Fruit fly (Drosophila melanogaster): ENCODE results near the gene CG14132.

Gene CG14132

dm6 chr3L:11681794-11682193 lies 33.3 kb downstream of the CG14132 start, which contains the start of gene TfIIEalpha (continued):
- no peak for TF ChIP-seq CG16815 (GFP tag; optimal IDR thresholded peaks at IDR 0.05)
- TF ChIP-seq sna (GFP tag; IDR thresholded peaks at IDR 0.05; ENCODE audit: partially characterized antibody), result no peak
- no peak for TF ChIP-seq CG4730 (GFP tag; IDR thresholded peaks at IDR 0.05)
- TF ChIP-seq CG15011 (GFP tag; optimal IDR thresholded peaks at IDR 0.05), result no peak
- no peak for TF ChIP-seq CG9817 (tag; optimal IDR thresholded peaks at IDR 0.05)
- no peak for TF ChIP-seq CG6765 (GFP tag; optimal IDR thresholded peaks at IDR 0.05)
- peak; percentile 99 for TF ChIP-seq gfzf (GFP tag; optimal IDR thresholded peaks at IDR 0.05)
- no peak for TF ChIP-seq ind (GFP tag; optimal IDR thresholded peaks at IDR 0.05)
- no peak for TF ChIP-seq pho (GFP tag; optimal IDR thresholded peaks at IDR 0.05)
- no peak for TF ChIP-seq Hey (tag; optimal IDR thresholded peaks at IDR 0.05)
- peak; percentile 62 for TF ChIP-seq Hmr (GFP tag; optimal IDR thresholded peaks at IDR 0.05)
- TF ChIP-seq CG18262 (tag; optimal IDR thresholded peaks at IDR 0.05), result no peak
- TF ChIP-seq crc (GFP tag; optimal IDR thresholded peaks at IDR 0.05), result no peak
- no peak for TF ChIP-seq Doc3 (GFP tag; IDR thresholded peaks at IDR 0.05; ENCODE audit: partially characterized antibody)
- peak; percentile 26 for TF ChIP-seq Elba2 (GFP tag; optimal IDR thresholded peaks at IDR 0.05)
- TF ChIP-seq CG12155 (GFP tag; optimal IDR thresholded peaks at IDR 0.05), result no peak
- TF ChIP-seq ATbp (GFP tag; optimal IDR thresholded peaks at IDR 0.05), result no peak
- no peak for TF ChIP-seq en (GFP tag; optimal IDR thresholded peaks at IDR 0.05)
- no peak for TF ChIP-seq slou (GFP tag; optimal IDR thresholded peaks at IDR 0.05)
- no peak; the same call in 1 of the 2 replicates for TF ChIP-seq Ada2b (GFP tag; IDR thresholded peaks at IDR 0.05)
- TF ChIP-seq org-1 (GFP tag; optimal IDR thresholded peaks at IDR 0.05), result no peak
- TF ChIP-seq Adf1 (GFP tag; IDR thresholded peaks at IDR 0.05), result no peak
- TF ChIP-seq Myb (GFP tag; optimal IDR thresholded peaks at IDR 0.05), result peak; percentile 77
- no peak for TF ChIP-seq CG3838 (GFP tag; optimal IDR thresholded peaks at IDR 0.05)
- peak; percentile 29; the same call in 1 of the 3 replicates for TF ChIP-seq Dbx (GFP tag; IDR thresholded peaks at IDR 0.05)
- no peak for TF ChIP-seq gt (GFP tag; IDR thresholded peaks at IDR 0.05)
- no peak for TF ChIP-seq CG8765 (GFP tag; IDR thresholded peaks at IDR 0.05)
- TF ChIP-seq CG11093 (GFP tag; IDR thresholded peaks at IDR 0.05), result no peak
- no peak for TF ChIP-seq CG6272 (GFP tag; IDR thresholded peaks at IDR 0.05)
- TF ChIP-seq Nf-YA (GFP tag; IDR thresholded peaks at IDR 0.05), result no peak
- TF ChIP-seq usp (GFP tag; optimal IDR thresholded peaks at IDR 0.05), result no peak
- TF ChIP-seq repo (GFP tag; optimal IDR thresholded peaks at IDR 0.05), result no peak
- no peak for TF ChIP-seq Usf (GFP tag; optimal IDR thresholded peaks at IDR 0.05)
- peak in 1 of 2 experiments; percentile 56 for TF ChIP-seq Pdp1 (GFP tag; optimal IDR thresholded peaks at IDR 0.05)
- TF ChIP-seq ttk (GFP tag; IDR thresholded peaks at IDR 0.05), result no peak
- TF ChIP-seq Ets65A (GFP tag), result peak; percentile 76
- TF ChIP-seq mam (GFP tag; optimal IDR thresholded peaks at IDR 0.05), result peak; percentile 22
- no peak for TF ChIP-seq Mes4 (GFP tag; optimal IDR thresholded peaks at IDR 0.05)
- no peak for TF ChIP-seq Bdp1 (GFP tag; optimal IDR thresholded peaks at IDR 0.05)
- TF ChIP-seq Sin3A (optimal IDR thresholded peaks at IDR 0.05), result peak; percentile 55
- TF ChIP-seq Neu2 (GFP tag; optimal IDR thresholded peaks at IDR 0.05; ENCODE audit: borderline replicate concordance), result no peak
- TF ChIP-seq CG30020 (tag; optimal IDR thresholded peaks at IDR 0.05), result peak; percentile 25
- peak; percentile 44; the same call in 1 of the 2 replicates for TF ChIP-seq sob (GFP tag; IDR thresholded peaks at IDR 0.05)
- TF ChIP-seq CG11695 (GFP tag; IDR thresholded peaks at IDR 0.05), result no peak
- TF ChIP-seq danr (GFP tag; IDR thresholded peaks at IDR 0.05), result no peak
- TF ChIP-seq CG10959 (GFP tag; IDR thresholded peaks at IDR 0.05), result no peak
- no peak for TF ChIP-seq CG18011 (GFP tag; optimal IDR thresholded peaks at IDR 0.05)
- TF ChIP-seq Opbp (GFP tag; IDR thresholded peaks at IDR 0.05; ENCODE audit: partially characterized antibody), result peak; percentile 74; the same call in 2 of the 3 replicates
- TF ChIP-seq B-H2 (GFP tag; optimal IDR thresholded peaks at IDR 0.05), result peak; percentile 9
- TF ChIP-seq HHEX (GFP tag; optimal IDR thresholded peaks at IDR 0.05), result no peak
- no peak for TF ChIP-seq tin (GFP tag; optimal IDR thresholded peaks at IDR 0.05)
- TF ChIP-seq zen (tag; optimal IDR thresholded peaks at IDR 0.05), result peak; percentile 67
- TF ChIP-seq az2 (GFP tag; optimal IDR thresholded peaks at IDR 0.05), result no peak

All from whole organism, embryonic.